Worm (Caenorhabditis elegans) whole organism, L1 larva: ENCODE data around the gene Y6G8.16.

Experiments used
- C16A3.4 ChIP-seq: fragments of 150-350 bp; optimal IDR thresholded peaks from 2 replicates; lab custom pipeline; 2014; ENCODE audit warnings: missing biosample characterization, missing genetic modification characterization
- ceh-82 ChIP-seq, 3 experiments: fragments of 150-350 bp in 1 of 3; sonication (generic microtip) in 2 of 3; optimal IDR thresholded peaks; 2 replicates each; lab custom pipeline; 2014 to 2017; ENCODE audit warnings: missing biosample characterization in 3 of 3, missing genetic modification characterization in 3 of 3
- dpl-1 ChIP-seq, 3 experiments: fragments of 150-350 bp in 2 of 3; sonication (generic microtip) in 1 of 3; optimal IDR thresholded peaks; 2 replicates each; lab custom pipeline; 2014 to 2017; ENCODE audit warnings: missing biosample characterization in 3 of 3, missing genetic modification characterization in 3 of 3, missing genetic modification reagents in 3 of 3
- dsc-1 ChIP-seq: sonication (generic microtip); optimal IDR thresholded peaks from 2 replicates; lab custom pipeline; 2016; ENCODE audit warnings: mild to moderate bottlenecking, missing genetic modification characterization, missing compliant biosample characterization
- egl-13 ChIP-seq: sonication (generic microtip); optimal IDR thresholded peaks from 2 replicates; lab custom pipeline; 2016; ENCODE audit warnings: missing genotype, missing genetic modification reagents, missing genetic modification characterization, missing compliant biosample characterization
- fos-1 ChIP-seq: fragments of 150-350 bp; optimal IDR thresholded peaks from 2 replicates; lab custom pipeline; 2014; ENCODE audit warnings: missing biosample characterization, missing genetic modification characterization
- lin-39 ChIP-seq: fragments of 150-350 bp; optimal IDR thresholded peaks from 2 replicates; lab custom pipeline; 2014; ENCODE audit warnings: missing biosample characterization, missing genetic modification reagents, missing genetic modification characterization
- lir-3 ChIP-seq: sonication (generic microtip); optimal IDR thresholded peaks from 2 replicates; lab custom pipeline; 2016; ENCODE audit warnings: mild to moderate bottlenecking, missing genetic modification characterization, moderate library complexity, missing compliant biosample characterization; ENCODE audit not compliant: poor library complexity
- mef-2 ChIP-seq: fragments of 150-350 bp; optimal IDR thresholded peaks from 2 replicates; lab custom pipeline; 2014; ENCODE audit warnings: missing biosample characterization, missing genetic modification characterization
- nhr-76 ChIP-seq: sonication (generic microtip); optimal IDR thresholded peaks from 2 replicates; lab custom pipeline; 2017; ENCODE audit warnings: missing biosample characterization, missing genetic modification characterization
- pag-3 ChIP-seq: sonication (generic microtip); optimal IDR thresholded peaks from 2 replicates; lab custom pipeline; 2017; ENCODE audit warnings: missing genetic modification characterization, mild to moderate bottlenecking, missing compliant biosample characterization, antibody characterized with exemption, borderline replicate concordance; ENCODE audit not compliant: insufficient read depth
- unc-30 ChIP-seq: sonication (generic microtip); optimal IDR thresholded peaks from 2 replicates; lab custom pipeline; 2017; ENCODE audit warnings: missing biosample characterization, missing genetic modification characterization
- ztf-4 ChIP-seq: fragments of 150-350 bp; optimal IDR thresholded peaks from 2 replicates; lab custom pipeline; 2014; ENCODE audit warnings: missing biosample characterization, missing genetic modification characterization

DNA sequence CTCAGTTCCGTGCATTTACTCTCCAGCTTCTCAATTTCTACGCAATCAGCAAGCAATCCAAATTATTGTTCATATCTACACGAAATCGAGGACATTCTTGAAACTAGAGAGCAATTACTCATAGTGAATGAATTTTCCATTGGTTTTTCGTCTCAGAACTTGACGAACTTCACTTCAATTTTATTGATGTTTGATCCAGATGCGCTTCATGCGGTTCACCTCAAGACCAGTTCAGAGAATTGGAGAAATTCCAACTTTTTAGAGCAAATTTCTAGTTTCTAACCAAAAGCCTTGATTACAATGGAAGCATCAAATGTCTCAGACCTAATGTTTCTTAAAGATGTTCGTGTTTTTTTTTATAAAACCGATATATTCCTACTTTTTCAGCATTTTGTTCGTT, 14.1 kb downstream of the Y6G8.16 start, which contains the start of gene Y6G8.8:
- TF ChIP-seq mef-2 (tag; lab: Kevin White, UChicago), result no peak
- TF ChIP-seq nhr-76 (tag; lab: Kevin White, UChicago), result no peak
- TF ChIP-seq lin-39 (tag; lab: Kevin White, UChicago), result no peak
- TF ChIP-seq ceh-82 (tag; optimal IDR thresholded peaks at IDR 0.05; lab: Kevin White, UChicago), result no peak
- TF ChIP-seq ztf-4, result no peak
- TF ChIP-seq pag-3 (tag; lab: Kevin White, UChicago), result no peak
- no peak for TF ChIP-seq C16A3.4 (tag; lab: Kevin White, UChicago)
- no peak for TF ChIP-seq egl-13 (tag; lab: Kevin White, UChicago)
- no peak for TF ChIP-seq lir-3 (tag; lab: Kevin White, UChicago)
- no peak for TF ChIP-seq fos-1 (tag; lab: Kevin White, UChicago)
- TF ChIP-seq dsc-1 (tag; lab: Kevin White, UChicago), result no peak
- TF ChIP-seq dpl-1 (GFP tag; optimal IDR thresholded peaks at IDR 0.05; lab: Kevin White, UChicago), result no peak
- TF ChIP-seq unc-30 (tag; lab: Kevin White, UChicago), result no peak
